Worm (Caenorhabditis elegans) whole organism, late embryonic: ENCODE results near the gene rps-3.

ENCODE experiments used
- nhr-11 ChIP-seq: fragments of 150-350 bp; optimal IDR thresholded peaks from 2 replicates; lab custom pipeline; 2014; ENCODE audit warnings: missing biosample characterization, missing genetic modification characterization
- pha-4 ChIP-seq: fragments of 150-350 bp; optimal IDR thresholded peaks from 2 replicates; lab custom pipeline; 2018; ENCODE audit warnings: missing biosample characterization, missing genetic modification reagents, missing genetic modification characterization
- unc-42 ChIP-seq: sonication (generic microtip); optimal IDR thresholded peaks from 2 replicates; lab custom pipeline; 2016; ENCODE audit warnings: missing genotype, missing genetic modification characterization, missing compliant biosample characterization
- unc-55 ChIP-seq: sonication (generic microtip); optimal IDR thresholded peaks from 2 replicates; lab custom pipeline; 2017; ENCODE audit warnings: missing biosample characterization, missing genetic modification reagents, missing genetic modification characterization

DNA sequence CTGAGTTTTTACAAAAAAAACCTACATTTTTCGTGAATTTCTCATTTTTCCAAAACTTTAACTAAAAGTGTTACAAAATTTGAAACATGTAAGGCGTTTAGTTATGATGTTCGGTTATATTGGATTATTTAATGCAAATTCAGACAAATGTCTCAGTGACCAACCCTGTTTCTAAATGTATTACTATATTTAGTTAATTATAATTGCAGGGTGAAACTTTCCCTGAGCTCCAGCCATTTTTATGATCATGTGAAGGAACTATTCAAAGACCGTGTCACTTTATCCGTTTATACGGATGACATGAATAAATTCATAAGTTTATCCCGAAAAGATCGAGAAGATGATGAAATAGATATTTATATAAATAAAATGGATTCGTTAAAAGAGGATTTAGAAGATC, 15.8 kb upstream of the rps-3 start, which contains the start of gene C23G10.5:
- TF ChIP-seq unc-42 (tag; lab: Kevin White, UChicago): no peak
- TF ChIP-seq pha-4 (tag; lab: Kevin White, UChicago): no peak
- no peak for TF ChIP-seq unc-55 (GFP tag; lab: Kevin White, UChicago)
- TF ChIP-seq nhr-11 (tag; lab: Kevin White, UChicago): no peak
